Worm (Caenorhabditis elegans) whole organism, L1 larva: ENCODE results near the gene srm-6.

Source experiments
- C04F5.9 ChIP-seq: sonication (generic microtip); optimal IDR thresholded peaks from 2 replicates; lab custom pipeline; 2016; ENCODE audit warnings: missing genetic modification characterization, missing compliant biosample characterization
- C16A3.4 ChIP-seq: fragments of 150-350 bp; optimal IDR thresholded peaks from 2 replicates; lab custom pipeline; 2014; ENCODE audit warnings: missing biosample characterization, missing genetic modification characterization
- F16B12.6 ChIP-seq: fragments of 150-350 bp; optimal IDR thresholded peaks from 2 replicates; lab custom pipeline; 2014; ENCODE audit warnings: missing biosample characterization, missing genetic modification characterization
- Y116A8C.19 ChIP-seq: sonication (generic microtip); optimal IDR thresholded peaks from 2 replicates; lab custom pipeline; 2016; ENCODE audit warnings: missing compliant biosample characterization, missing genetic modification characterization, borderline replicate concordance
- aha-1 ChIP-seq: fragments of 150-350 bp; optimal IDR thresholded peaks from 2 replicates; lab custom pipeline; 2014; ENCODE audit warnings: missing biosample characterization, missing genetic modification characterization
- alr-1 ChIP-seq: fragments of 200-800 bp; sonication (Bioruptor generic); optimal IDR thresholded peaks from 2 replicates; lab custom pipeline; 2018; ENCODE audit warnings: borderline replicate concordance, mild to moderate bottlenecking, missing genetic modification characterization, missing compliant biosample characterization
- ama-1 ChIP-seq: fragments of 150-350 bp; optimal IDR thresholded peaks from 2 replicates; lab custom pipeline; 2014
- ceh-63 ChIP-seq: fragments of 200-800 bp; sonication (Bioruptor generic); optimal IDR thresholded peaks from 2 replicates; lab custom pipeline; 2018; ENCODE audit warnings: mild to moderate bottlenecking, missing genetic modification characterization, missing compliant biosample characterization
- ceh-8 ChIP-seq: fragments of 200-800 bp; sonication (Bioruptor generic); optimal IDR thresholded peaks from 2 replicates; lab custom pipeline; 2018; ENCODE audit warnings: mild to moderate bottlenecking, missing genetic modification characterization, moderate library complexity, missing compliant biosample characterization
- ceh-82 ChIP-seq, 3 experiments: fragments of 150-350 bp in 1 of 3; sonication (generic microtip) in 2 of 3; optimal IDR thresholded peaks; 2 replicates each; lab custom pipeline; 2014 to 2017; ENCODE audit warnings: missing biosample characterization in 3 of 3, missing genetic modification characterization in 3 of 3
- ceh-88 ChIP-seq: fragments of 200-800 bp; sonication (Bioruptor generic); IDR thresholded peaks from 2 replicates; pipeline ENCODE4 v1.3.6; 2022; ENCODE audit warnings: missing genetic modification characterization, missing compliant biosample characterization
- ces-1 ChIP-seq: fragments of 150-350 bp; optimal IDR thresholded peaks from 2 replicates; lab custom pipeline; 2014; ENCODE audit warnings: missing biosample characterization, missing genetic modification reagents, missing genetic modification characterization
- dpl-1 ChIP-seq, 3 experiments: fragments of 150-350 bp in 2 of 3; sonication (generic microtip) in 1 of 3; optimal IDR thresholded peaks; 2 replicates each; lab custom pipeline; 2014 to 2017; ENCODE audit warnings: missing biosample characterization in 3 of 3, missing genetic modification characterization in 3 of 3, missing genetic modification reagents in 3 of 3
- dsc-1 ChIP-seq: sonication (generic microtip); optimal IDR thresholded peaks from 2 replicates; lab custom pipeline; 2016; ENCODE audit warnings: mild to moderate bottlenecking, missing genetic modification characterization, missing compliant biosample characterization
- efl-3 ChIP-seq: fragments of 200-800 bp; sonication (Bioruptor generic); optimal IDR thresholded peaks from 2 replicates; lab custom pipeline; 2018; ENCODE audit warnings: mild to moderate bottlenecking, missing genetic modification characterization, missing compliant biosample characterization
- elt-2 ChIP-seq: sonication (generic microtip); optimal IDR thresholded peaks from 2 replicates; lab custom pipeline; 2016; ENCODE audit warnings: missing genetic modification characterization, mild to moderate bottlenecking, inconsistent platforms, missing compliant biosample characterization, missing genetic modification reagents
- ets-5 ChIP-seq: fragments of 200-800 bp; sonication (Bioruptor generic); IDR thresholded peaks from 2 replicates; pipeline ENCODE4 v1.3.6; 2022; ENCODE audit warnings: missing genetic modification characterization, missing compliant biosample characterization
- fkh-10 ChIP-seq: sonication (generic microtip); optimal IDR thresholded peaks from 2 replicates; lab custom pipeline; 2017; ENCODE audit warnings: missing biosample characterization, missing genetic modification reagents, missing genetic modification characterization
- fkh-4 ChIP-seq: sonication (generic microtip); optimal IDR thresholded peaks from 2 replicates; lab custom pipeline; 2016; ENCODE audit warnings: missing compliant biosample characterization, missing genetic modification characterization, borderline replicate concordance
- fkh-8 ChIP-seq: sonication (generic microtip); optimal IDR thresholded peaks from 2 replicates; lab custom pipeline; 2016; ENCODE audit warnings: mild to moderate bottlenecking, missing genetic modification characterization, missing compliant biosample characterization
- fos-1 ChIP-seq: fragments of 150-350 bp; optimal IDR thresholded peaks from 2 replicates; lab custom pipeline; 2014; ENCODE audit warnings: missing biosample characterization, missing genetic modification characterization
- hlh-17 ChIP-seq: fragments of 200-800 bp; sonication (Bioruptor generic); optimal IDR thresholded peaks from 2 replicates; lab custom pipeline; 2018; ENCODE audit warnings: missing genetic modification characterization, mild to moderate bottlenecking, missing compliant biosample characterization, moderate library complexity, borderline replicate concordance
- hlh-4 ChIP-seq: sonication (generic microtip); optimal IDR thresholded peaks from 2 replicates; lab custom pipeline; 2016; ENCODE audit warnings: mild to moderate bottlenecking, missing genetic modification characterization, missing compliant biosample characterization
- hpl-2 ChIP-seq: fragments of 150-350 bp; optimal IDR thresholded peaks from 2 replicates; lab custom pipeline; 2014; ENCODE audit warnings: missing biosample characterization, missing genetic modification reagents, missing genetic modification characterization
- lin-13 ChIP-seq: fragments of 150-350 bp; optimal IDR thresholded peaks from 2 replicates; lab custom pipeline; 2014; ENCODE audit warnings: missing biosample characterization, missing genetic modification reagents, missing genetic modification characterization
- lin-15B ChIP-seq: fragments of 150-350 bp; sonication (generic microtip); optimal IDR thresholded peaks from 3 replicates; lab custom pipeline; 2014; ENCODE audit warnings: missing biosample characterization, missing genetic modification characterization
- lin-39 ChIP-seq: fragments of 150-350 bp; optimal IDR thresholded peaks from 2 replicates; lab custom pipeline; 2014; ENCODE audit warnings: missing biosample characterization, missing genetic modification reagents, missing genetic modification characterization
- lsy-2 ChIP-seq, 2 experiments: fragments of 150-350 bp; optimal IDR thresholded peaks; 2 replicates each; lab custom pipeline; 2014; ENCODE audit warnings: missing biosample characterization in 2 of 2, missing genetic modification characterization in 2 of 2
- mab-9 ChIP-seq: fragments of 200-800 bp; sonication (Bioruptor generic); IDR thresholded peaks from 2 replicates; pipeline ENCODE4 v1.3.6; 2022; ENCODE audit warnings: missing genetic modification reagents, missing genetic modification characterization, missing compliant biosample characterization
- mdl-1 ChIP-seq, 2 experiments: fragments of 150-350 bp; optimal IDR thresholded peaks; 2 replicates each; lab custom pipeline; 2014 to 2017; ENCODE audit warnings: missing biosample characterization in 2 of 2, missing genetic modification characterization in 2 of 2, inconsistent platforms in 1 of 2
- nhr-237 ChIP-seq: fragments of 150-350 bp; optimal IDR thresholded peaks from 2 replicates; lab custom pipeline; 2014; ENCODE audit warnings: missing biosample characterization, missing genetic modification characterization
- nhr-47 ChIP-seq: sonication (generic microtip); optimal IDR thresholded peaks from 2 replicates; lab custom pipeline; 2016; ENCODE audit warnings: mild to moderate bottlenecking, missing genetic modification characterization, moderate library complexity, missing compliant biosample characterization
- nhr-71 ChIP-seq: sonication (generic microtip); optimal IDR thresholded peaks from 2 replicates; lab custom pipeline; 2016; ENCODE audit warnings: mild to moderate bottlenecking, missing genetic modification characterization, moderate library complexity, missing compliant biosample characterization
- nhr-77 ChIP-seq: fragments of 150-350 bp; optimal IDR thresholded peaks from 2 replicates; lab custom pipeline; 2014; ENCODE audit warnings: missing biosample characterization, missing genetic modification characterization
- pag-3 ChIP-seq: sonication (generic microtip); optimal IDR thresholded peaks from 2 replicates; lab custom pipeline; 2017; ENCODE audit warnings: missing genetic modification characterization, mild to moderate bottlenecking, missing compliant biosample characterization, antibody characterized with exemption, borderline replicate concordance; ENCODE audit not compliant: insufficient read depth
- pax-3 ChIP-seq: fragments of 200-800 bp; sonication (Bioruptor generic); optimal IDR thresholded peaks from 2 replicates; lab custom pipeline; 2018; ENCODE audit warnings: mild to moderate bottlenecking, missing genetic modification characterization, moderate library complexity, missing compliant biosample characterization
- pqm-1 ChIP-seq: sonication (generic microtip); optimal IDR thresholded peaks from 3 replicates; lab custom pipeline; 2017; ENCODE audit warnings: missing biosample characterization, missing genetic modification characterization
- snu-23 ChIP-seq: sonication (generic microtip); optimal IDR thresholded peaks from 2 replicates; lab custom pipeline; 2016; ENCODE audit warnings: missing genetic modification characterization, missing compliant biosample characterization
- sox-4 ChIP-seq: sonication (generic microtip); optimal IDR thresholded peaks from 2 replicates; lab custom pipeline; 2016; ENCODE audit warnings: missing genetic modification characterization, missing compliant biosample characterization
- sup-37 ChIP-seq: fragments of 200-800 bp; sonication (Bioruptor generic); optimal IDR thresholded peaks from 2 replicates; lab custom pipeline; 2018; ENCODE audit warnings: mild to moderate bottlenecking, missing genetic modification characterization, missing compliant biosample characterization
- tlp-1 ChIP-seq: fragments of 150-350 bp; optimal IDR thresholded peaks from 2 replicates; lab custom pipeline; 2014; ENCODE audit warnings: missing biosample characterization, missing genetic modification characterization
- unc-130 ChIP-seq: fragments of 150-350 bp; optimal IDR thresholded peaks from 2 replicates; lab custom pipeline; 2017; ENCODE audit warnings: missing biosample characterization, missing genetic modification characterization, inconsistent platforms
- unc-30 ChIP-seq: sonication (generic microtip); optimal IDR thresholded peaks from 2 replicates; lab custom pipeline; 2017; ENCODE audit warnings: missing biosample characterization, missing genetic modification characterization
- unc-62 ChIP-seq: fragments of 150-350 bp; optimal IDR thresholded peaks from 2 replicates; lab custom pipeline; 2014; ENCODE audit warnings: missing biosample characterization, missing genetic modification reagents, missing genetic modification characterization
- unc-86 ChIP-seq: sonication (generic microtip); optimal IDR thresholded peaks from 2 replicates; lab custom pipeline; 2016; ENCODE audit warnings: missing genetic modification characterization, missing compliant biosample characterization
- vab-15 ChIP-seq: sonication (generic microtip); optimal IDR thresholded peaks from 2 replicates; lab custom pipeline; 2017; ENCODE audit warnings: missing genotype, mild to moderate bottlenecking, missing genetic modification characterization, missing compliant biosample characterization
- xbp-1 ChIP-seq: sonication (generic microtip); optimal IDR thresholded peaks from 2 replicates; lab custom pipeline; 2016; ENCODE audit warnings: missing genetic modification characterization, missing compliant biosample characterization
- zag-1 ChIP-seq: fragments of 150-350 bp; optimal IDR thresholded peaks from 2 replicates; lab custom pipeline; 2014; ENCODE audit warnings: missing biosample characterization, missing genetic modification characterization
- zip-4 ChIP-seq: fragments of 200-800 bp; sonication (Bioruptor generic); optimal IDR thresholded peaks from 2 replicates; lab custom pipeline; 2018; ENCODE audit warnings: mild to moderate bottlenecking, missing genetic modification characterization, moderate library complexity, missing compliant biosample characterization
- ztf-4 ChIP-seq: fragments of 150-350 bp; optimal IDR thresholded peaks from 2 replicates; lab custom pipeline; 2014; ENCODE audit warnings: missing biosample characterization, missing genetic modification characterization

The srm-6 gene

ce11 chrV:14354258-14354877, 17.6 kb downstream of the srm-6 start, which contains the start of gene Y49A3A.3 (continued):
- no peak for TF ChIP-seq tlp-1
- no peak for TF ChIP-seq hpl-2
- TF ChIP-seq lin-13 (GFP tag; lab: Kevin White, UChicago): no peak
- TF ChIP-seq pag-3 (tag; lab: Kevin White, UChicago): no peak
- no peak for TF ChIP-seq fkh-4
- TF ChIP-seq ces-1: no peak
- TF ChIP-seq lsy-2 (tag; optimal IDR thresholded peaks at IDR 0.05; lab: Kevin White, UChicago): no peak
- no peak for TF ChIP-seq pax-3 (tag; lab: Kevin White, UChicago)
- TF ChIP-seq dsc-1 (tag; lab: Kevin White, UChicago): no peak
- TF ChIP-seq elt-2 (tag; lab: Kevin White, UChicago): peak; percentile 15
- peak; percentile 29 for TF ChIP-seq ztf-4 (tag; lab: Kevin White, UChicago)
- no peak for TF ChIP-seq pqm-1
- TF ChIP-seq alr-1 (tag; lab: Kevin White, UChicago): no peak
- TF ChIP-seq hlh-17 (GFP tag; lab: Kevin White, UChicago): no peak
- TF ChIP-seq unc-86: no peak
- TF ChIP-seq unc-130 (tag; lab: Kevin White, UChicago): no peak
- TF ChIP-seq C04F5.9 (tag; lab: Kevin White, UChicago): no peak
- no peak for TF ChIP-seq unc-62 (GFP tag; lab: Kevin White, UChicago)
- no peak for TF ChIP-seq unc-30 (tag; lab: Kevin White, UChicago)
- no peak for TF ChIP-seq dpl-1 (GFP tag; optimal IDR thresholded peaks at IDR 0.05; lab: Kevin White, UChicago)
- no peak for TF ChIP-seq aha-1 (tag; lab: Kevin White, UChicago)
- no peak for TF ChIP-seq zip-4 (GFP tag; lab: Kevin White, UChicago)
- TF ChIP-seq mab-9 (GFP tag; lab: Robert Waterston, UW): no peak
- TF ChIP-seq ceh-82 (tag; optimal IDR thresholded peaks at IDR 0.05; lab: Kevin White, UChicago): no peak
- peak; percentile 20 for TF ChIP-seq nhr-47 (tag; lab: Kevin White, UChicago)
- no peak for TF ChIP-seq fkh-8 (tag; lab: Kevin White, UChicago)
- TF ChIP-seq lin-39 (tag; lab: Kevin White, UChicago): no peak
- no peak for TF ChIP-seq F16B12.6 (tag; lab: Kevin White, UChicago)
- TF ChIP-seq hlh-4 (tag; lab: Kevin White, UChicago): no peak
- TF ChIP-seq efl-3 (GFP tag; lab: Kevin White, UChicago): no peak
- TF ChIP-seq sox-4 (tag; lab: Kevin White, UChicago): no peak
- no peak for TF ChIP-seq ceh-63 (GFP tag; lab: Kevin White, UChicago)
- peak; percentile 10 for TF ChIP-seq snu-23 (GFP tag; lab: Kevin White, UChicago)
- TF ChIP-seq fos-1: no peak
- TF ChIP-seq ets-5 (GFP tag; lab: Robert Waterston, UW): no peak
- TF ChIP-seq zag-1 (tag; lab: Kevin White, UChicago): no peak
- TF ChIP-seq ceh-8: no peak
- TF ChIP-seq sup-37 (GFP tag; lab: Kevin White, UChicago): no peak
- no peak for TF ChIP-seq xbp-1 (tag; lab: Kevin White, UChicago)
- TF ChIP-seq fkh-10 (GFP tag; lab: Kevin White, UChicago): no peak
- no peak for TF ChIP-seq C16A3.4 (tag; lab: Kevin White, UChicago)
- TF ChIP-seq ama-1 (lab: Kevin White, UChicago): peak; percentile 7
- TF ChIP-seq ceh-88 (GFP tag; lab: Robert Waterston, UW): no peak
- no peak for TF ChIP-seq lin-15B (tag; lab: Kevin White, UChicago)
- TF ChIP-seq vab-15 (tag; lab: Kevin White, UChicago): no peak
- TF ChIP-seq mdl-1 (tag; optimal IDR thresholded peaks at IDR 0.05; lab: Kevin White, UChicago): no peak
- TF ChIP-seq nhr-77 (tag; lab: Kevin White, UChicago): no peak
- no peak for TF ChIP-seq Y116A8C.19 (tag; lab: Kevin White, UChicago)
- peak; percentile 60 for TF ChIP-seq nhr-71 (tag; lab: Kevin White, UChicago)
- no peak for TF ChIP-seq nhr-237 (tag; lab: Kevin White, UChicago)
